Fruit fly (Drosophila melanogaster) whole organism, larva: Measurements from ENCODE around the gene CG31141.

Source experiments
- noc ChIP-seq: fragments of 200-800 bp; sonication (Bioruptor generic); optimal IDR thresholded peaks from 3 replicates; lab custom pipeline; 2019; ENCODE audit warnings: missing biosample characterization, mild to moderate bottlenecking, missing genetic modification characterization, moderate library complexity

Gene CG31141

DNA sequence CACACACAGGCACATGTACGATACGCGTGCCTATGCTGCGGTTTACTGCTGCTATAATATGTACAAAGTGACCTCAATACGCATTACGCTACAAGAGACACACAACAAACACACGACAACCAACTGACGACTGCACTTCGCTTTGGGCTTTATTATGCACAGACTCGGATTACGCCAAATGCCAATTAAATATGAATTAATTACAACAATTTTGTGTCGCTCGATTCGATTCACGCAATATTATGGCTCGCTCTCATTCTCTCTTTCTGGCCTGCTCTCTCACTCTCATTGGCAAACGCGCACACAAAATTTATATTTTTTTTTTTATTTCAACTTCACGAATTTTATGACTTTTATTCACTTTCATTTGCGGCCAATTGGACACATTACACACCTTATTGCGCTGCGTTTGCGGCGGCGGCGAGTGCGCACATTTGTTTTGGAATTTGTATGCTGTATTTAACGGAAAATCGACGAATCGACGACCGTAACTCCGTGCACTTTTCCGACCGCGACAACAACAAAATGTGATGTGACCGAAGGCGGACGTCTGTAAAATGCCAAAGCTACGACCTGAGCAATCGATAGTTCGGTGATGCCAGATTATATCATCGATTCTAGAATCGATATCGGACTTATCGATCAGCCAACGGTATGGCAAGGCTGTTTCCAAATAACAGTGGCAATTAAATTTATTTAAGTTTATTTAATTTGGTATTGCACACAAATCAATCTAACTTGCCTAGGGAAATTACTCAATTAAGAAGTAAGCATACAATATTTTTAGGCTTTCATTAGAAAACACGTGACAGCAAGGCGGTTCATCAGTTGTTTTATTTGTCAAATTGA lies at the start of gene CG31141, which contains the start of gene sba:
Gene CG31141 (plus strand): TSS at position 799 of the 849 bp plus-strand sequence.
Gene sba (minus strand): TSS at position 472 of the 849 bp plus-strand sequence.
- TF ChIP-seq noc (tag; lab: Kevin White, UChicago), result no peak

DNA sequence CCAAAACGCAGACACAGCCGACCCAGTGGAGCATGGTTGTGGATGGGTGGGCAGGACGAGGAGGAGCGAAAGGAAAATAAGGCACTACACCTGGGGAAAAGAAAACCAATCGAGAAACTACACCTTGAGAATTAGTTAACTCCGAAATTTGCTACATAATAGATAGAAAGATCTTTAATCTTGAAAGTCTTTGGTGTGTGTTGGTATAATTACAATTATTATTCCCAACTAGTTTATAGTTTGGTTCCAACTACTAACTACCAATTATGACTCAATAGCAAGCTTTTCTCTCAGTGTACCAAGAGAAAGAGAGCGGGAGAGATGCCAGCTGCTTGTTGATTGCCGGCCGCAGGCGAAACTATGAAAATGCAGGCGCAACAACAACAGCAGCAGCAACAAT lies 48.9 kb upstream of the CG31141 start:
- no peak for TF ChIP-seq noc (tag; lab: Kevin White, UChicago)

DNA sequence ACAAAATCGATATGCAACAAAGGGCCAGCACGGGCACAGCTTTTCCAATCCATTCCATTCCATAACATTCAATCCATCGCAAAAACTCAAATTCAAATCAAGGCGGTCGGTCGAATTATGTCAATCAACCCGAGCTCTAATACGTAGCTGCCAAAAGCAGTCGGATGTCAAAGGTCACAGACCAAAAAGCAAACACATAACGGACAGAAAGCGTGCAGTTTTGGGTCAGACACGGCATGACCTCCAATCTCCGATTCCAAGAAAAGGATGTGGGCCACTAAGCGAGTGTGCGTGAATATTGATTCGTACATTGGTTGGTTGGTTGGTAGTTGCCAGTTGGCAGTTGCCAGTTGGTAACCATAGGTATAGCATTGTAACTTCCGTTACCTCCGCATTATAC lies 48.3 kb upstream of the CG31141 start:
- no peak for TF ChIP-seq noc (tag; lab: Kevin White, UChicago)

DNA sequence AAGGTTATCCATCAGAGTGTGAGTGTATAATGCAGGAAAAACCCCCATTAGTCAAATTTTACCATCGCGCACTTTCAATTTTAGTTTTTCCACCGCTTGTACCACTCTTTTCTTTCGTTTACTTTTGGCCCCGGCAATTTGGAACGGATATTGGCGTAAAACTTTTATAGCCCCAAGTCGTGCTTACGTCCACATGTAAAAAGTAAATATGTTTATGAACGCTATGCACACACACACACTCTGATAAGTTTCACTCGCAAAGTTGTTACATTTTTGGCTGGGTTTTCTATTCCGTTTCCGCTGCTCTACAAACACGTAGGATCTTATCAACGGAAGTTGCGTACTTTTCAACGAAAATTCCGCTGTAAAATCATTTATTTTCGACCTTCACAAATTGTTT lies 46.4 kb upstream of the CG31141 start:
- no peak for TF ChIP-seq noc (tag; lab: Kevin White, UChicago)

DNA sequence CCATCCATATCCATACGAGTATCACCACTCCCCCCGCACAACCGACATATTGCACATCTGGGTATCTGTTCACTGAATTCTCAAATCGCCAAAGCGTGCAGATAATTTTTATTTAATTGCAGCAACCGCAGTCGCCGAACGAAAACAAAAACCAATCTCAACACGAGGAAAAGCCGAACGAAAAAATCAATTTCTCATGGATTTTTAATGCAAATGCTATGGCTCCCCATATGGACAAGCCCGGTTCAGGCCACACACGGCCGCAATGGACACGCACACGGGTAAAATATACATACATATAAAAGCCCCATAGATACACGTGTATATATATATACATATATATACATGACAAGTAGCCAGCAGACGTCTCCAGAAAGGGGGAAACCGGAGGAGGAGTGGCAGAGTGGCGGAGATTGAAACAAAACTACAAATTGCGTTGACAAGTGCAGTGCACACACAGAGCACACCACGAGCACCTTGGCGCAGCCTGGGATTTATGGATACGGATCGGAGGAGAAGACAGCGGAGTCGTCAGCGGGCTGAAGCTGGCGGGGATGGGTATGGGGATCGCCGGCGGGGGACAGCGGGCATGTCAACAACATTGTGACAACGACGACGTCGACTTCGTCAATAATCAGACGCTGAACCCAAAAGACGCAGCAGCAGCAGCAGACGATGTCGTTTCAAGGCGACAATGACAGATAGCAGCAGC lies 45.3 kb upstream of the CG31141 start:
- no peak for TF ChIP-seq noc (tag; lab: Kevin White, UChicago)

DNA sequence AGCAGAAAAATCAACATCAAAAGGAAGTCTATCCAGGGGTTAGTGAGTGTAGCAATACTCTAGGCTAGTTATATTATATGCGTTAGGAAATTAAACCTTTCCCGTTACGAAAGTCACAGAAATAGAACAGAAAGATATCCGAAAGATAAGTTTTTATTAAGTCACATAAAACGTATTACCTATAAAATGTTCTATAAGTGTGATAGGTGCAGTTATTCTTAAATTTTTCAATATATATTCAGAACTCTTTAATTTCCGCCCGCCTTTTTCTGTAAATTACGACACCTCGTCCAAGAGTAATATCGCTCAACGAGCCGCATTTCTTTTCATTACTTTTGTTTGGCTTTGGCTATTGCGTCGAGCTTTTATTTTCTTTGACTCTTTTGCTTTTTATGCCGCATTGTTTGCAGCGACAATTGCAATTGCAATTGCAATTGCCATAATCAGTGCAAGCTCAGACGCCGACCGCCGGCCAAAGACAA lies 44.7 kb upstream of the CG31141 start:
- no peak for TF ChIP-seq noc (tag; lab: Kevin White, UChicago)

DNA sequence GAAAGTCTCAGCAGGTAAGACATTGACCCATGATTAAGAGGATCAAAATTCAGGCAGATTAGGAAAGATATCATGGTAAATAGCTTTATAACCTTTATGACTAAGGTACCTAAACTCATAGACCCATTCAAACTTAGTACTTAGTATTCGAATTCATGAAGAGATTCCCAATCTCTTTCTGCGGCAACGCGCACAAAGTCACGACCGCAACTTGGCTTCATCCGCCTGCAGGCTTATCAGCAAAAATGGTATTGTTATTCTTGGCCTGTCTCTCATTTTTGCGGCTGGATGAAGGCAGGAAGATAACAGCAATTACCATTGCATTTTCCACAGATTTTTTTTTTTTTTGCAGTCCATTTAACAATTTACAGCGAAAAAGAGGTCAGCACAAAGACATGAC lies 42.8 kb upstream of the CG31141 start:
- TF ChIP-seq noc (tag; lab: Kevin White, UChicago), result no peak

DNA sequence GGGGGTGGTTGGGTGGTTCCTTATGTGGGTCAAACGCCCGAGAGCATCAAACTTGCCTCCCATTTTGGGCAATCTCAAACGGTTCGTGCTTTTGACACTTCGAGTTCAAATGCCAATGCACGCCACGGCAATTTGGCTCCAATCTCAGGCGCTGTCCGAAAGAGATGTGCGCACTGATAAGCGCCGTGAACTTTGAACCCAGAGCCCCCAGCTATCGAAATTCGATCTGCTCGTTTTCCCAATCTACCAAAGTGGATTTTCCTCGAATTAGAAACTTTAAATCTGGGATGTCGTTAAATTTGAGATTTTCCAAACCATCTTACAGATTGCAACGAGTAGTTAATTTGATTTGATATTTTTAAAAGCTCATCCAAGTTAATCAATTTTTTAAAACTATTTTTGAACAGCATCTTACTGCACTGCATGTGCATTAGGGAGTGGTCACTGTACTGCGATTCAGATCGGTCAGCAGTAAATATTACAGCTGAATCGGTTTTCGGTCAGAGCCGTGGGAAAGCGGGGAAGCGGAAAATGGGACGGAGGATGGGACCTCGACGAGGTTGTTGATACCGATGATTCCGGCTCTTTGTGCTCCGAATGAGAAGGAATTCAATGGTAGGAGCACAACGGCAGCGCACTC lies 38.9 kb upstream of the CG31141 start:
- TF ChIP-seq noc (tag; lab: Kevin White, UChicago), result no peak

DNA sequence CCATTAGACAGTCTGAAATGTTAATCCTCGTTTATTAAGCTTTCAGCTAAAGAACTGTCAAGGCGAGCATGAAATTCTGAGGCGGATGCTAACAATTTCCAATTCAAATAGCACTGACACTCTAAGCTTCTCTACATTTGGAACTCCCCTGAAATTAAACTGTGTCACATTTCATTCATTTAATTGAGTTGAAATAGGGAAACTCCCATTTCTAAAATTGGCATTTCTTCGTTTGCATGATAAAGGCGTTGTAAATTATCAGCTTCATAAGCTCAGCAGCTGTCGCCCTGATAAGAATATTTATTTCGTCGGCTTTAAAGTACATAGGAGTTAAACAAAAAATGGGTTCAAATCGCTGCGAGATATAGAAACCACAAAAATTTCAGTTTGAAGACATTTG lies 37.9 kb upstream of the CG31141 start:
- TF ChIP-seq noc (tag; lab: Kevin White, UChicago), result no peak

DNA sequence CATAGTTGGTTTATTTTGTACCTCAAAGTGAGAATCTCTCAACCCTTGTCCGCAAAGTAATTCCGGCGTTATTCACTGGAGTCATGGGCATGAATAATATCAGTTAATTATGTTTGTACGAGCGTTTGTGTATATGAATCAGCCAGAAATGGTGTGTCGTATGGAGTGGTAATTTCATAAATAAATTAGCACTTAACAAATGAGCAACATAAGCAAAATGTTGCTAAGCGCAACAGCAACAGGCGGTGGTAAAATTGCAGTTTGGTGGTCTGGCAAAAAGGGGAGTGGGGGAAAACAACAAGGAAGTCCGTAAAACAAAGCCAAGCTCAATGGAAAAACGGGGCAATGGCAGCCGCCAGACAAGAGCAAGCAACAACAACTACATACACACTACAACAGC lies 37.4 kb upstream of the CG31141 start:
- TF ChIP-seq noc (tag; lab: Kevin White, UChicago), result no peak

DNA sequence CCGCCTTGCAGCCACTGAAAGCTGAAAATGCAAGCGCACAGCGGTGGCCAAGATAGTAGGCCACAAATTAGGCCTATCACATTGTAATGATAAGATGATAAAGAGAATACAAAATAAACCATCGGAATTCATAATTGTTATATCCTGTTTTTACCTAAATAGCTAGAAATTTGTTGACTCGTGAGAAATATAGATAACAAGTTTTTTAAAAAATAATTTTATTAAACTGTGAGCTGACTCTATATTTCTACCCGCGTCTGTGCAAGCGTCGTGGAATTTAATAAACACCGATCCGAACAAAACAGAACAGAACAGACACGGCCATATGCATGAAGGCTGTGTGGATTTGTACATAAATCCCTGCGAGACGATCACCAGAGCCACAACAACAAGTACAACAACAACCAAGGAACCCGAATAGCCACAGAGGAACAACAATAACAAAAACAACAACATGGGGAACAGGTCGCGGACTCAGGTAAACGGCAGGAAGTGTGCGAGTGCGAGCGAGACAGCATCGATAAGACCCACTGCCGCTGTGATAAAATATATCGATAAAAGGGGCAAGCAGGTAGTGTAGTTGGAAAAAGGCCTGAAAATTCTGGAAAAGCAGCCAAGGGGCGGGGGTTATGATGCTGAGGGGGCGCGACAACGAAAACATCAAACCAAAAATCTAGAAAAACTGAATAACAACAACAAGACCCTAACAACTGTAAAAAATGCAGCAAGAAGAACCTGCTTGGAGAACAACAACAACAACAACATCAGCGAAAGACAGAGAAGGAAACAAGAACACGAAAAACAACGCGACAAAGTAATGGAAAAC lies 36.6 kb upstream of the CG31141 start:
- peak; percentile 32 for TF ChIP-seq noc (tag; lab: Kevin White, UChicago)

DNA sequence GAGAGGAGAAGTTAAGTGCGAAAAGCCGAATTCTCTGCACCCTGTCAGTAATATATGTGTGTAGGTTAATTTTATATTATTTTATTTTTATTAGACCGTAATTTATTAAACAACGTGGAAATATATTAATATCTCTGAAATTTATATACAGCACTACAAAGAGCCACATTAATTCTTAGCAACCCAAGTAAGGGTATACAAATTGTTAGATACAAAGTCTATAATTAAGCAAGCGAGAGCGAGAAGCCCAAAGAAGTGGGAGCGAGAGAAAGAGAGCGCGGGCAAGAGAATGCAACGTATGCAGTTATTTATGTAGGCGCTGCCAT lies 36.0 kb upstream of the CG31141 start:
- TF ChIP-seq noc (tag; lab: Kevin White, UChicago), result peak; percentile 13

DNA sequence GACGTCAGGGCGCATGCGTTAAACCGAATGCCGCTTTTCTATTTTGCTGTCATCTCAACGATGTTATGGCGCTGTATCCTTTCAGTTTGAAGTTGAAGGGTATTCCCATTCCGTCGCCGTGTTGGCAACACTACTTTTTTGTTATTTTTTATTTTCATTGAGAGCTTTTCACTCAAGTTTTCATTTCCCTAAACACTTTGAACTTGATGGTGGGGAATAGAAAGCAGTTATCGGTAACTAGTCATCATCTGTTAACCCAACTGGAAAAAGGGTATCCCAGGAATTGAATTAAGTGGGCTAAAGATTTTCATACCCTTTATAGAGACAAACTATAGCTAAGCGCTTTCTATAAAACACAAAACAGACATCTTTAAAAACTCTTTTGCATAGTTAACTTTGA lies 35.5 kb upstream of the CG31141 start:
- no peak for TF ChIP-seq noc (tag; lab: Kevin White, UChicago)

DNA sequence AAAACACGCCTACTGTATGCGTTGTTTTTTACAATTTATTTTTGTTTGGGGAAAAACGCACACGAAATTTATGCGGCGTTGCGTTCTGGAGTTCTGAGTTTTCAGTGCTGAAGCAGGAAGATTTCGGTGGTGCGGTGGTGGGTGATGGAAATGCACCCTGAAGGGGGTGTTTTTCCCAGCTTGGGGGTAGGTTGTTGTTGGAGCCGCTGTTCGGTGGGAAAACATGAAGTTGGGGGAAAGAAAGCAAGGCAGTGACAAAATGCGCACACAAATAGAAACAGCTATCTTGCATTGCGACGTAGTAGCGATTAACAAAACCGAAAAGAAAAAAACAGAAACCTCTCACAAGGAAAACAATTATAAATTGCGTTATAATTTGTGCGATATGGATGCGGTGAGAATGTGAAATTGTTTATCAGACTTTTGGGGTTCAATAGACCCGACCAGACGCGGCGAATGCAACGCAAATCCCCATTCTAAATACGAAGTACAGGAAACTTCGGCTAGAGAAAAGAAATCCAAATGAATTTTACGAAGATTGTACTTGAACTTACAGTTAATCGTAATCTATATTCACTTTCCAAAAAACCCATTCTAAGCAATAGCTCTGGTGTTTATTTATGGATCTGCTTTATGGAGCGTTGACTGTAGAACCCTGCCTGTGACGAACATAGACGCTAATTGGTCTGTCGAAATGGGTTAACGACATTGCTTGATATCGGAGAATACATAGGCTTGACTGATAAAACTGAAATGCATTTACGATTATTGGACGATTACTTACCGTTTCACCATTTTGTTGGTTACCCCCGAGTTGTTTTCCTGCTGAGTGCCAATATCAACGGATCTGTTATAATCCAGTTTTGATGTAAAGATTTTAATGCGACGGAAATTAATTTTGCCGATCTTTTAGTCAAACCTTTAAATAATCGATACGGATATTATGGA lies 34.6 kb upstream of the CG31141 start:
- no peak for TF ChIP-seq noc (tag; lab: Kevin White, UChicago)
